Worm (Caenorhabditis elegans): Measurements from ENCODE around the gene ZK507.1.

DNA sequence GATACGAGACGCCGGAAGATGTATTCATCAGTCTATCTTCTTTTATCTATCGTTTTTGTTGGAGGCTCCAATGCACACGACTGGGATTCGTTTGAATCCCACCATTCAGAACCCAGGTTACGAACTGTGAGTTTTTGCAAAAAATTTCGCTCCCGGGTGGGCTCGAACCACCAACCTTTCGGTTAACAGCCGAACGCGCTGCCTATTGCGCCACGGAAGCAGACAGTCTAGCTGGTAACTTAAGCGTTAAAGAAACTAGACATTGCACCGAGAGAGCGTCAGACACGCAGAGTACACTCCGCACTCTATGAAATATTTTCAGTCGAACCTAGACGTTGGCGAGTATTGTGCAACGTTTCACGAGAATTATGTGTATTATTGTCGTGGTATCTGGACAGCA is 2.9 kb upstream of the ZK507.1 start:
- TF ChIP-seq sdc-2 (tag; optimal IDR thresholded peaks at IDR 0.05) (no peak), ceh-14 (tag; optimal IDR thresholded peaks at IDR 0.05) (no peak), tbx-7 (tag; optimal IDR thresholded peaks at IDR 0.05) (no peak), odd-2 (tag; optimal IDR thresholded peaks at IDR 0.05) (no peak), pqm-1 (tag; optimal IDR thresholded peaks at IDR 0.05) (no peak), tbx-2 (tag; optimal IDR thresholded peaks at IDR 0.05) (peak; percentile 64), che-1 (tag; optimal IDR thresholded peaks at IDR 0.05) (peak; percentile 55), unc-55 (GFP tag; optimal IDR thresholded peaks at IDR 0.05) (no peak), unc-42 (tag; optimal IDR thresholded peaks at IDR 0.05) (no peak)
